Worm (Caenorhabditis elegans) whole organism, mixed stage, embryonic: ENCODE data around the gene hlh-34.

Experiments
- M03D4.4 ChIP-seq: sonication (generic microtip); optimal IDR thresholded peaks from 2 replicates; lab custom pipeline; 2017; ENCODE audit warnings: mild to moderate bottlenecking, missing genetic modification characterization, missing compliant biosample characterization
- bed-3 ChIP-seq: fragments of 200-800 bp; sonication (Bioruptor generic); optimal IDR thresholded peaks from 3 replicates; lab custom pipeline; 2018; ENCODE audit warnings: mild to moderate bottlenecking, missing genetic modification characterization, moderate library complexity, missing compliant biosample characterization
- blmp-1 ChIP-seq: fragments of 150-350 bp; optimal IDR thresholded peaks from 2 replicates; lab custom pipeline; 2014; ENCODE audit warnings: missing biosample characterization, missing genetic modification characterization
- ceh-39 ChIP-seq: fragments of 150-350 bp; optimal IDR thresholded peaks from 2 replicates; lab custom pipeline; 2014; ENCODE audit warnings: missing biosample characterization, missing genetic modification characterization
- ceh-83 ChIP-seq: fragments of 200-800 bp; sonication (Bioruptor generic); optimal IDR thresholded peaks from 2 replicates; lab custom pipeline; 2018; ENCODE audit warnings: mild to moderate bottlenecking, missing genetic modification characterization, missing compliant biosample characterization
- ces-1 ChIP-seq: fragments of 150-350 bp; optimal IDR thresholded peaks from 2 replicates; lab custom pipeline; 2014; ENCODE audit warnings: missing biosample characterization, missing genetic modification reagents, missing genetic modification characterization
- cnd-1 ChIP-seq: fragments of 200-800 bp; sonication (Bioruptor generic); optimal IDR thresholded peaks from 2 replicates; lab custom pipeline; 2018; ENCODE audit warnings: mild to moderate bottlenecking, missing genetic modification characterization, missing compliant biosample characterization
- drap-1 ChIP-seq: fragments of 200-800 bp; sonication (Bioruptor generic); optimal IDR thresholded peaks from 3 replicates; lab custom pipeline; 2018; ENCODE audit warnings: mild to moderate bottlenecking, missing genetic modification characterization, missing compliant biosample characterization
- elt-1 ChIP-seq: sonication (generic microtip); optimal IDR thresholded peaks from 2 replicates; lab custom pipeline; 2017; ENCODE audit warnings: missing genetic modification characterization, mild to moderate bottlenecking, missing compliant biosample characterization, antibody characterized with exemption, moderate library complexity, borderline replicate concordance; ENCODE audit not compliant: insufficient read depth
- elt-3 ChIP-seq: fragments of 150-350 bp; optimal IDR thresholded peaks from 2 replicates; lab custom pipeline; 2014; ENCODE audit warnings: missing biosample characterization, missing genetic modification characterization
- ham-2 ChIP-seq: fragments of 200-800 bp; sonication (Bioruptor generic); optimal IDR thresholded peaks from 2 replicates; lab custom pipeline; 2018; ENCODE audit warnings: mild to moderate bottlenecking, missing genetic modification characterization, missing compliant biosample characterization
- hlh-1 ChIP-seq: fragments of 150-350 bp; optimal IDR thresholded peaks from 2 replicates; lab custom pipeline; 2014; ENCODE audit warnings: missing biosample characterization, missing genetic modification reagents, missing genetic modification characterization
- lin-13 ChIP-seq: fragments of 150-350 bp; optimal IDR thresholded peaks from 2 replicates; lab custom pipeline; 2014; ENCODE audit warnings: missing biosample characterization, missing genetic modification characterization
- lin-32 ChIP-seq: fragments of 200-800 bp; sonication (Bioruptor generic); optimal IDR thresholded peaks from 2 replicates; lab custom pipeline; 2018; ENCODE audit warnings: mild to moderate bottlenecking, missing genetic modification characterization, missing compliant biosample characterization
- lsy-2 ChIP-seq: fragments of 150-350 bp; optimal IDR thresholded peaks from 2 replicates; lab custom pipeline; 2014; ENCODE audit warnings: missing biosample characterization, missing genetic modification characterization
- mab-5 ChIP-seq: fragments of 150-350 bp; optimal IDR thresholded peaks from 2 replicates; lab custom pipeline; 2014; ENCODE audit warnings: missing biosample characterization, missing genetic modification characterization
- mls-2 ChIP-seq: sonication (generic microtip); optimal IDR thresholded peaks from 2 replicates; lab custom pipeline; 2016; ENCODE audit warnings: mild to moderate bottlenecking, missing genetic modification characterization, moderate library complexity, missing compliant biosample characterization
- nhr-12 ChIP-seq: fragments of 150-350 bp; optimal IDR thresholded peaks from 2 replicates; lab custom pipeline; 2014; ENCODE audit warnings: missing biosample characterization, missing genetic modification characterization
- nhr-2 ChIP-seq: fragments of 150-350 bp; optimal IDR thresholded peaks from 2 replicates; lab custom pipeline; 2014; ENCODE audit warnings: missing biosample characterization, missing genetic modification characterization
- nhr-237 ChIP-seq: fragments of 150-350 bp; optimal IDR thresholded peaks from 2 replicates; lab custom pipeline; 2014; ENCODE audit warnings: missing biosample characterization, missing genetic modification characterization
- nhr-76 ChIP-seq: sonication (generic microtip); optimal IDR thresholded peaks from 2 replicates; lab custom pipeline; 2017; ENCODE audit warnings: missing biosample characterization, missing genetic modification characterization
- pha-4 ChIP-seq: fragments of 150-350 bp; optimal IDR thresholded peaks from 2 replicates; lab custom pipeline; 2018; ENCODE audit warnings: missing biosample characterization, missing genetic modification reagents, missing genetic modification characterization
- sem-2 ChIP-seq: fragments of 200-800 bp; sonication (Bioruptor generic); optimal IDR thresholded peaks from 2 replicates; lab custom pipeline; 2018; ENCODE audit warnings: mild to moderate bottlenecking, missing genetic modification characterization, missing compliant biosample characterization
- snpc-4 ChIP-seq: fragments of 150-350 bp; optimal IDR thresholded peaks from 2 replicates; lab custom pipeline; 2014; ENCODE audit warnings: missing biosample characterization, missing genetic modification characterization
- sptf-1 ChIP-seq: sonication (generic microtip); optimal IDR thresholded peaks from 2 replicates; lab custom pipeline; 2017; ENCODE audit warnings: mild to moderate bottlenecking, missing genetic modification characterization, moderate library complexity, missing compliant biosample characterization
- tbx-8 ChIP-seq: fragments of 200-800 bp; sonication (Bioruptor generic); optimal IDR thresholded peaks from 2 replicates; lab custom pipeline; 2018; ENCODE audit warnings: mild to moderate bottlenecking, missing genetic modification characterization, moderate library complexity, missing compliant biosample characterization
- unc-120 ChIP-seq: sonication (generic microtip); optimal IDR thresholded peaks from 2 replicates; lab custom pipeline; 2017; ENCODE audit warnings: missing genetic modification characterization, missing compliant biosample characterization; ENCODE audit not compliant: poor library complexity, severe bottlenecking
- unc-39 ChIP-seq: fragments of 150-350 bp; optimal IDR thresholded peaks from 2 replicates; lab custom pipeline; 2014; ENCODE audit warnings: missing biosample characterization, missing genetic modification characterization
- unc-62 ChIP-seq: fragments of 150-350 bp; optimal IDR thresholded peaks from 2 replicates; lab custom pipeline; 2014; ENCODE audit warnings: missing biosample characterization, missing genetic modification reagents, missing genetic modification characterization
- zip-8 ChIP-seq: fragments of 150-350 bp; optimal IDR thresholded peaks from 2 replicates; lab custom pipeline; 2014; ENCODE audit warnings: missing biosample characterization, missing genetic modification characterization
- ztf-11 ChIP-seq: fragments of 150-350 bp; optimal IDR thresholded peaks from 2 replicates; lab custom pipeline; 2014; ENCODE audit warnings: missing biosample characterization, missing genetic modification characterization

The hlh-34 gene

DNA sequence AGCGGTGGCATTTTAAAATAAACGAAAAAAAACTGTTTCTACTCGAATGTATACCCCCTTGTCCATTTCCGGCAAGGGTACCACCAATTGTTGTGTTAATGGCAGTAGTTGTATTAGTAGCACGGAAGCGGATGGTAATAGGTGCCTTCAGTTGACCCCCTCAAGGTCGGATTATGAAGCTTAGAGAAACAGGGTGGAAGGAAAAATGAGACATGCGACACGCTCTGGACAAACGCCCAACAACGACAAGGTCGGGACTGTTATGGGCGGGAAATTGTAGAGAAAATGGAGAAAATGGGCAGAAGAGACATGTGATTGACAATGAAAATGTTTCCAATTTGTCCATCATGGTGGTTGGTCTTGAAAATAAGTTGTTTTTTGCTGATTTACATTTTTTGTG, 3.2 kb downstream of the hlh-34 start, which contains the start of gene T01D3.3:
TSS of gene T01D3.3 (plus strand) at position 312 of the 400 bp plus-strand sequence.
- TF ChIP-seq unc-120 (tag; lab: Kevin White, UChicago), result no peak
- no peak for TF ChIP-seq drap-1
- TF ChIP-seq nhr-2 (tag; lab: Kevin White, UChicago), result peak; percentile 1
- no peak for TF ChIP-seq mls-2 (tag; lab: Kevin White, UChicago)

ce11 chrV:13694103-13694502, 13.1 kb downstream of the hlh-34 start:
- TF ChIP-seq lin-13 (tag; lab: Kevin White, UChicago), result no peak
- no peak for TF ChIP-seq sptf-1 (tag; lab: Kevin White, UChicago)
- TF ChIP-seq nhr-2 (tag; lab: Kevin White, UChicago), result no peak

- TF ChIP-seq drap-1 (no peak), ceh-39 (tag; lab: Kevin White, UChicago) (no peak), lsy-2 (tag; lab: Kevin White, UChicago) (no peak), lin-32 (GFP tag; lab: Kevin White, UChicago) (no peak), unc-62 (no peak), lin-13 (tag; lab: Kevin White, UChicago) (no peak), sem-2 (GFP tag; lab: Kevin White, UChicago) (no peak), snpc-4 (tag; lab: Kevin White, UChicago) (no peak), nhr-12 (tag; lab: Kevin White, UChicago) (no peak), nhr-237 (tag; lab: Kevin White, UChicago) (no peak), zip-8 (no peak), M03D4.4 (tag; lab: Kevin White, UChicago) (no peak), blmp-1 (tag; lab: Kevin White, UChicago) (no peak), mab-5 (no peak), pha-4 (tag; lab: Kevin White, UChicago) (no peak), ham-2 (no peak), hlh-1 (tag; lab: Kevin White, UChicago) (no peak), nhr-2 (tag; lab: Kevin White, UChicago) (no peak), unc-39 (tag; lab: Kevin White, UChicago) (no peak), nhr-76 (tag; lab: Kevin White, UChicago) (no peak)
These were observed 16.9 kb downstream of the hlh-34 start for ce11 chrV:13690276-13690675.

DNA sequence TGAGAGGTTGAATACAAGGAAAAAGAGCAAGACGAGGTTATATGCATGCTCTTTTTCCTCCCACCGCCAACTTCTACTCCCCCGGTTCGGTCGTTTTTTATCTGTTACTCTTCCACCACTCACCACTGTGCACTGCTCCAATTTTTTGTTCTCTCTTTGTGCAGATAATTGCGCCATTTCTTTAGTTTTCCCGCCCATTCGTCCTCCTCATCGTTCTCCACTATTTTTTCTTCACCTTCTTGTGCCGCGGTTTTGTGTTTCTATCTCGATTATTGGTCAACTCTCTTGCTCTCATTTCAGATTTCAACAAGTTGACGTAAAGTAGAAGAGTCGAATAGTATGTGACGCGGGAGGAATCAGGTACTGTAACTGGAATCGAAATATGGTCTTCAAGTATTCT, 17.6 kb downstream of the hlh-34 start, which contains the start of gene T01D3.1:
TSS of gene T01D3.1 (plus strand) at position 301 of the 400 bp plus-strand sequence.
- TF ChIP-seq tbx-8 (GFP tag; lab: Kevin White, UChicago) (no peak), zip-8 (no peak), nhr-237 (tag; lab: Kevin White, UChicago) (no peak)

ce11 chrV:13687504-13687903, 19.7 kb downstream of the hlh-34 start:
- TF ChIP-seq cnd-1 (tag; lab: Kevin White, UChicago) (no peak), mab-5 (no peak)
- TF ChIP-seq, all 35 proteins: peak for 0

DNA sequence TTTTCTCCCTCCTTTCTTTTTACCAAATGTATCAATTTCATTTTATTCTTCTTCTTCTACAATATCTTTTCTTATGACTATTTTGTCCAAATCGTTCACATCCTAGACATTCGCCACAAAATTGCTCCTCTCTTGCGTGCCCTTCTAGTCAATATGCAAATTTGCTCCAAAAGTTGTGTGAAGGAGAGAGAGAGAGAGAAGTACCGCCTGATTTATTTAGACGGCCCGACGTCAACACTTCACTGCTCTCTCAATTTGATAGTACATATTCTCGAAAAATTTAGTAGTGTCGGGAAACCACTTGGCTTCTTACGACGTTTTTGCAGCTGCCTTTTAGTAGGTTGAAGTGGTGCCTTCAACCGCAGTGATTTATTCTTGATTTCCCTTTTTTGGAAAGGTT, 20.7 kb downstream of the hlh-34 start:
- no peak for TF ChIP-seq blmp-1 (tag; lab: Kevin White, UChicago)
- TF ChIP-seq ces-1 (GFP tag; lab: Kevin White, UChicago), result peak; percentile 68

- TF ChIP-seq ces-1 (GFP tag; lab: Kevin White, UChicago), result peak; percentile 86
- no peak for TF ChIP-seq lsy-2 (tag; lab: Kevin White, UChicago)
- TF ChIP-seq, all 35 proteins: peak for 1
These were observed 25.8 kb downstream of the hlh-34 start for ce11 chrV:13681445-13681844.

- no peak for TF ChIP-seq bed-3 (GFP tag; lab: Kevin White, UChicago)
- TF ChIP-seq nhr-2 (tag; lab: Kevin White, UChicago), result no peak
- no peak for TF ChIP-seq nhr-237 (tag; lab: Kevin White, UChicago)
- TF ChIP-seq tbx-8 (GFP tag; lab: Kevin White, UChicago), result no peak
- TF ChIP-seq unc-120 (tag; lab: Kevin White, UChicago), result no peak
- TF ChIP-seq ceh-83 (GFP tag; lab: Kevin White, UChicago), result no peak
- no peak for TF ChIP-seq ztf-11 (tag; lab: Kevin White, UChicago)
- TF ChIP-seq snpc-4 (tag; lab: Kevin White, UChicago), result no peak
- TF ChIP-seq hlh-1 (tag; lab: Kevin White, UChicago), result no peak
- TF ChIP-seq M03D4.4 (tag; lab: Kevin White, UChicago), result no peak
- TF ChIP-seq elt-1, result no peak
- TF ChIP-seq ham-2, result no peak
- no peak for TF ChIP-seq drap-1
- TF ChIP-seq mab-5, result no peak
- TF ChIP-seq sem-2 (GFP tag; lab: Kevin White, UChicago), result no peak
- no peak for TF ChIP-seq sptf-1 (tag; lab: Kevin White, UChicago)
- no peak for TF ChIP-seq blmp-1 (tag; lab: Kevin White, UChicago)
- no peak for TF ChIP-seq elt-3 (tag; lab: Kevin White, UChicago)
- no peak for TF ChIP-seq ces-1 (GFP tag; lab: Kevin White, UChicago)
These were observed 27.3 kb downstream of the hlh-34 start for ce11 chrV:13679859-13680258.
